Fruit fly (Drosophila melanogaster) whole organism, prepupa: ENCODE results near the gene Myo31DF.
A peak's percentile ranks its signal among the peaks of the same experiment; 100 is the strongest.

Source experiments
- Blimp-1 ChIP-seq: fragments of 200-800 bp; sonication (Bioruptor generic); optimal IDR thresholded peaks from 3 replicates; lab custom pipeline; 2017; ENCODE audit warnings: missing biosample characterization, missing genetic modification characterization, mild to moderate bottlenecking, moderate library complexity, missing genetic modification reagents
- CG15336 ChIP-seq: fragments of 200-800 bp; sonication (Bioruptor generic); IDR thresholded peaks from 2 replicates; pipeline ENCODE4 v1.3.6; 2022; ENCODE audit warnings: missing biosample characterization, missing genetic modification characterization
- CG3032 ChIP-seq: fragments of 200-800 bp; optimal IDR thresholded peaks from 2 replicates; lab custom pipeline; 2019; ENCODE audit warnings: missing biosample characterization, mild to moderate bottlenecking, missing genetic modification characterization, moderate library complexity
- CG3919 ChIP-seq: fragments of 200-800 bp; sonication (Bioruptor generic); optimal IDR thresholded peaks from 3 replicates; lab custom pipeline; 2016; ENCODE audit warnings: missing biosample characterization, missing genetic modification characterization
- CG6163 ChIP-seq: fragments of 200-800 bp; sonication (Bioruptor generic); IDR thresholded peaks from 3 replicates; pipeline ENCODE4 v1.3.6; 2022; ENCODE audit warnings: missing biosample characterization, missing genetic modification characterization
- CG8319 ChIP-seq: fragments of 200-800 bp; sonication (Bioruptor generic); optimal IDR thresholded peaks from 3 replicates; lab custom pipeline; 2016; ENCODE audit warnings: missing biosample characterization, missing genetic modification characterization
- Hr4 ChIP-seq: fragments of 200-800 bp; sonication (Bioruptor generic); optimal IDR thresholded peaks from 3 replicates; lab custom pipeline; 2016; ENCODE audit warnings: missing biosample characterization, missing genetic modification characterization
- OdsH ChIP-seq: fragments of 200-800 bp; sonication (Bioruptor generic); optimal IDR thresholded peaks from 3 replicates; lab custom pipeline; 2016; ENCODE audit warnings: missing biosample characterization, missing genetic modification characterization
- dac ChIP-seq: fragments of 200-800 bp; sonication (Bioruptor generic); optimal IDR thresholded peaks from 2 replicates; lab custom pipeline; 2017; ENCODE audit warnings: missing biosample characterization, mild to moderate bottlenecking, missing genetic modification characterization
- fd85E ChIP-seq: fragments of 200-800 bp; sonication (Bioruptor generic); optimal IDR thresholded peaks from 3 replicates; lab custom pipeline; 2016; ENCODE audit warnings: missing biosample characterization, missing genetic modification characterization
- fkh ChIP-seq: fragments of 200-800 bp; sonication (Bioruptor generic); optimal IDR thresholded peaks from 3 replicates; lab custom pipeline; 2017; ENCODE audit warnings: missing biosample characterization, mild to moderate bottlenecking, missing genetic modification characterization, moderate library complexity
- pdm3 ChIP-seq: fragments of 200-800 bp; sonication (Bioruptor generic); optimal IDR thresholded peaks from 3 replicates; lab custom pipeline; 2016; ENCODE audit warnings: missing biosample characterization, missing genetic modification characterization
- topi ChIP-seq: fragments of 200-800 bp; sonication (Bioruptor generic); optimal IDR thresholded peaks from 3 replicates; lab custom pipeline; 2016; ENCODE audit warnings: missing biosample characterization, missing genetic modification characterization

DNA sequence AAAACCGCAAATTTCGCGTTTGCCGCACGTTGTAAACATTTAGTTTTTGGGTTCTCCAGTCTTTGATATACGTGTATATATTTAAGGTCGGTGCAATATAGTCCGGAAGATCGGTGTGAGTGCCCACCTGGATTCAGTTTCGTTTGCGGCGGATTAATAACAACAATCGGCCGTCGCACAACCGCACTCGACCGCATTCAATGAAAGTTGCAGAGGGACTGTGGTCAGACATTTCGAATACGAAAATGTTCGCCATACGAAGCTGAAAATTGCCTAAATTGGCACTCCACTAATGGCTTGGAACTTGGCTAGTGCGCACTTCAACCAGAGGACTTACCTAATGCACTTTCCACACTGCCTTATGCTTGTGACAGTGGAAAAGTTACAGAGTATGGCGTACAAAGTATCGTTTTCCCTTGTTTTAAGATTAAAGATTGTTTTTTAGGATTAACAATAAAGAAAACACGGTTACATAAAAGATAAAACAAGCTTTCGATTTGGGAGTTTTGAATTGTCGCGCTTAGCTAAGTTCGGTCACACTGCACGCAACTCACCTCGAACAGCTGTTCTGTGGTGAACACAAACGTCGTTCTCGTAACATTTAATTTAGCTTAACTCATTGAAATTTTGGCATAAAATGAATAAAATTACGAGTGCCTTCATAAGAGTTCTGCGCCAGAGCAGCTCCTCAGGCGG lies at the start of gene Myo31DF, which contains the start of gene CG6094:
- TF ChIP-seq topi (GFP tag; lab: Kevin White, UChicago) (no peak), pdm3 (GFP tag; lab: Kevin White, UChicago) (no peak), fd85E (no peak), CG15336 (GFP tag; lab: Robert Waterston, UW) (no peak), Blimp-1 (GFP tag; lab: Kevin White, UChicago) (no peak), OdsH (no peak), Hr4 (GFP tag; lab: Kevin White, UChicago) (no peak), CG3919 (GFP tag; lab: Kevin White, UChicago) (peak; percentile 32), CG8319 (GFP tag; lab: Kevin White, UChicago) (no peak), CG3032 (tag; lab: Kevin White, UChicago) (no peak), CG6163 (GFP tag; lab: Robert Waterston, UW) (peak; percentile 43; the same call in 1 of the 3 replicates), dac (GFP tag; lab: Kevin White, UChicago) (no peak), fkh (GFP tag; lab: Kevin White, UChicago) (no peak)
